Fruit fly (Drosophila melanogaster) whole organism, embryonic: ENCODE data around the gene CG2909.

ENCODE experiments used
- Antp ChIP-seq: fragments of 200-800 bp; sonication (Bioruptor generic); optimal IDR thresholded peaks from 3 replicates; lab custom pipeline; 2016; ENCODE audit warnings: missing biosample characterization, missing genetic modification characterization
- CG10209 ChIP-seq: fragments of 200-800 bp; sonication (Bioruptor generic); optimal IDR thresholded peaks from 3 replicates; lab custom pipeline; 2017; ENCODE audit warnings: missing biosample characterization, mild to moderate bottlenecking, missing genetic modification characterization, missing genetic modification reagents
- CG11093 ChIP-seq: fragments of 200-800 bp; sonication (Bioruptor generic); IDR thresholded peaks from 3 replicates; pipeline ENCODE4 v1.3.6; 2022; ENCODE audit warnings: missing biosample characterization, missing genetic modification characterization
- CG11456 ChIP-seq: fragments of 200-800 bp; sonication (Bioruptor generic); IDR thresholded peaks from 3 replicates; pipeline ENCODE4 v1.3.6; 2022; ENCODE audit warnings: missing biosample characterization, missing genetic modification characterization
- CG12104 ChIP-seq: fragments of 200-800 bp; sonication (Bioruptor generic); optimal IDR thresholded peaks from 3 replicates; lab custom pipeline; 2016; ENCODE audit warnings: missing biosample characterization, missing genetic modification characterization
- CG12391 ChIP-seq: fragments of 200-800 bp; sonication (Bioruptor generic); optimal IDR thresholded peaks from 3 replicates; lab custom pipeline; 2018; ENCODE audit warnings: missing biosample characterization, mild to moderate bottlenecking, missing genetic modification characterization, moderate library complexity
- CG12659 ChIP-seq: fragments of 200-800 bp; sonication (Bioruptor generic); optimal IDR thresholded peaks from 3 replicates; lab custom pipeline; 2017; ENCODE audit warnings: mild to moderate bottlenecking, missing biosample characterization, missing genetic modification reagents, missing genetic modification characterization
- CG12942 ChIP-seq: fragments of 200-800 bp; sonication (Bioruptor generic); optimal IDR thresholded peaks from 3 replicates; lab custom pipeline; 2016; ENCODE audit warnings: missing biosample characterization, missing genetic modification characterization
- CG13296 ChIP-seq: fragments of 200-800 bp; sonication (Bioruptor generic); optimal IDR thresholded peaks from 3 replicates; lab custom pipeline; 2018; ENCODE audit warnings: missing biosample characterization, mild to moderate bottlenecking, missing genetic modification characterization
- CG17568 ChIP-seq: fragments of 200-800 bp; sonication (Bioruptor generic); optimal IDR thresholded peaks from 2 replicates; lab custom pipeline; 2018; ENCODE audit warnings: missing biosample characterization, mild to moderate bottlenecking, missing genetic modification characterization, moderate library complexity
- CG18262 ChIP-seq: fragments of 200-800 bp; optimal IDR thresholded peaks from 3 replicates; lab custom pipeline; 2019; ENCODE audit warnings: missing biosample characterization, mild to moderate bottlenecking, missing genetic modification characterization, moderate library complexity
- CG2116 ChIP-seq: fragments of 200-800 bp; sonication (Bioruptor generic); optimal IDR thresholded peaks from 3 replicates; lab custom pipeline; 2018; ENCODE audit warnings: missing biosample characterization, mild to moderate bottlenecking, missing genetic modification characterization
- CG2129 ChIP-seq: fragments of 200-800 bp; sonication (Bioruptor generic); IDR thresholded peaks from 2 replicates; pipeline ENCODE4 v1.3.6; 2022; ENCODE audit warnings: missing biosample characterization, missing genetic modification characterization; ENCODE audit not compliant: partially characterized antibody
- CG30431 ChIP-seq: fragments of 200-800 bp; sonication (Bioruptor generic); optimal IDR thresholded peaks from 2 replicates; lab custom pipeline; 2017; ENCODE audit warnings: missing biosample characterization, missing genetic modification characterization
- CG31388 ChIP-seq: fragments of 200-800 bp; sonication (Bioruptor generic); optimal IDR thresholded peaks from 2 replicates; lab custom pipeline; 2016; ENCODE audit warnings: missing biosample characterization, missing genetic modification characterization
- CG32767 ChIP-seq: fragments of 200-800 bp; sonication (Bioruptor generic); IDR thresholded peaks from 2 replicates; pipeline ENCODE4 v1.3.6; 2022; ENCODE audit warnings: missing biosample characterization, missing genetic modification characterization
- CG6854 ChIP-seq: fragments of 200-800 bp; sonication (Bioruptor generic); optimal IDR thresholded peaks from 3 replicates; lab custom pipeline; 2017; ENCODE audit warnings: missing biosample characterization, mild to moderate bottlenecking, missing genetic modification characterization
- CG7839 ChIP-seq: fragments of 200-800 bp; sonication (Bioruptor generic); optimal IDR thresholded peaks from 3 replicates; lab custom pipeline; 2018; ENCODE audit warnings: missing biosample characterization, mild to moderate bottlenecking, missing genetic modification characterization, moderate library complexity
- CG8765 ChIP-seq: fragments of 200-800 bp; sonication (Bioruptor generic); IDR thresholded peaks from 2 replicates; pipeline ENCODE4 v1.3.6; 2022; ENCODE audit warnings: missing biosample characterization, missing genetic modification characterization
- CG8924 ChIP-seq: fragments of 200-800 bp; optimal IDR thresholded peaks from 3 replicates; lab custom pipeline; 2019; ENCODE audit warnings: missing biosample characterization, mild to moderate bottlenecking, missing genetic modification characterization, moderate library complexity
- CG9215 ChIP-seq: fragments of 200-800 bp; sonication (Bioruptor generic); IDR thresholded peaks from 2 replicates; pipeline ENCODE4 v1.3.6; 2022; ENCODE audit warnings: missing biosample characterization, missing genetic modification characterization
- CG9437 ChIP-seq: fragments of 200-800 bp; sonication (Bioruptor generic); optimal IDR thresholded peaks from 2 replicates; lab custom pipeline; 2018; ENCODE audit warnings: missing biosample characterization, mild to moderate bottlenecking, missing genetic modification characterization
- Dbx ChIP-seq: fragments of 200-800 bp; sonication (Bioruptor generic); IDR thresholded peaks from 3 replicates; pipeline ENCODE4 v1.3.6; 2022; ENCODE audit warnings: missing biosample characterization, missing genetic modification characterization
- Dek ChIP-seq: fragments of 200-800 bp; sonication (Bioruptor generic); optimal IDR thresholded peaks from 3 replicates; lab custom pipeline; 2019; ENCODE audit warnings: missing biosample characterization, mild to moderate bottlenecking, missing genetic modification characterization, moderate library complexity
- Fer1 ChIP-seq: fragments of 200-800 bp; sonication (Bioruptor generic); optimal IDR thresholded peaks from 2 replicates; lab custom pipeline; 2017; ENCODE audit warnings: missing biosample characterization, mild to moderate bottlenecking, missing genetic modification characterization
- Fer2 ChIP-seq: fragments of 200-800 bp; sonication (Bioruptor generic); optimal IDR thresholded peaks from 2 replicates; lab custom pipeline; 2018; ENCODE audit warnings: missing biosample characterization, mild to moderate bottlenecking, missing genetic modification characterization, moderate library complexity
- HLHmδ ChIP-seq: fragments of 200-800 bp; sonication (Bioruptor generic); optimal IDR thresholded peaks from 2 replicates; lab custom pipeline; 2018; ENCODE audit warnings: missing biosample characterization, mild to moderate bottlenecking, missing genetic modification characterization, moderate library complexity
- MESR4 ChIP-seq: fragments of 200-800 bp; sonication (Bioruptor generic); optimal IDR thresholded peaks from 2 replicates; lab custom pipeline; 2018; ENCODE audit warnings: missing biosample characterization, mild to moderate bottlenecking, missing genetic modification characterization, moderate library complexity
- Med ChIP-seq: fragments of 200-800 bp; sonication (Bioruptor generic); peaks from one replicate; lab custom pipeline; 2016; ENCODE audit warnings: missing biosample characterization, missing genetic modification characterization, mild to moderate bottlenecking, inconsistent platforms, moderate library complexity
- Mrtf ChIP-seq: fragments of 200-800 bp; sonication (Bioruptor generic); IDR thresholded peaks from 3 replicates; pipeline ENCODE4 v1.3.6; 2022; ENCODE audit warnings: missing biosample characterization, missing genetic modification characterization
- Six4 ChIP-seq: fragments of 200-800 bp; sonication (Bioruptor generic); optimal IDR thresholded peaks from 2 replicates; lab custom pipeline; 2016; ENCODE audit warnings: missing biosample characterization, missing genetic modification characterization
- Sox100B ChIP-seq: fragments of 200-800 bp; sonication (Bioruptor generic); optimal IDR thresholded peaks from 3 replicates; lab custom pipeline; 2018; ENCODE audit warnings: missing biosample characterization, mild to moderate bottlenecking, missing genetic modification characterization
- Tbp ChIP-seq: fragments of >200 bp; optimal IDR thresholded peaks from 2 replicates; lab custom pipeline; 2018; ENCODE audit warnings: missing biosample characterization, missing genetic modification characterization
- Xrp1 ChIP-seq: fragments of 200-800 bp; sonication (Bioruptor generic); IDR thresholded peaks from 2 replicates; pipeline ENCODE4 v1.3.6; 2022; ENCODE audit warnings: missing biosample characterization, missing genetic modification characterization
- abd-A ChIP-seq: fragments of 200-800 bp; sonication (Bioruptor generic); optimal IDR thresholded peaks from 3 replicates; lab custom pipeline; 2019; ENCODE audit warnings: missing biosample characterization, mild to moderate bottlenecking, missing genetic modification characterization, moderate library complexity
- amos ChIP-seq: fragments of 200-800 bp; sonication (Bioruptor generic); IDR thresholded peaks from 2 replicates; pipeline ENCODE4 v1.3.6; 2022; ENCODE audit warnings: missing biosample characterization, missing genetic modification characterization; ENCODE audit not compliant: partially characterized antibody
- az2 ChIP-seq: fragments of 200-800 bp; sonication (Bioruptor generic); optimal IDR thresholded peaks from 3 replicates; lab custom pipeline; 2016; ENCODE audit warnings: missing biosample characterization, missing genetic modification characterization
- bab2 ChIP-seq: fragments of 200-800 bp; sonication (Bioruptor generic); optimal IDR thresholded peaks from 2 replicates; lab custom pipeline; 2016; ENCODE audit warnings: missing biosample characterization, missing genetic modification characterization
- chif ChIP-seq, 2 experiments: fragments of 200-800 bp; sonication (Bioruptor generic); optimal IDR thresholded peaks; 3 replicates each; lab custom pipeline; 2016; ENCODE audit warnings: missing biosample characterization in 2 of 2, missing genetic modification characterization in 2 of 2
- dan ChIP-seq: fragments of 200-800 bp; sonication (Bioruptor generic); IDR thresholded peaks from 2 replicates; pipeline ENCODE4 v1.3.6; 2022; ENCODE audit warnings: missing biosample characterization, missing genetic modification characterization
- dpn ChIP-seq, 2 experiments: fragments of 200-800 bp; sonication (Bioruptor generic); optimal IDR thresholded peaks; 3 replicates each; lab custom pipeline; 2016; ENCODE audit warnings: missing biosample characterization in 2 of 2, missing genetic modification characterization in 2 of 2
- ftz-f1 ChIP-seq: fragments of 200-800 bp; sonication (Bioruptor generic); optimal IDR thresholded peaks from 2 replicates; lab custom pipeline; 2016; ENCODE audit warnings: missing biosample characterization, missing genetic modification characterization
- hb ChIP-seq: fragments of 200-800 bp; sonication (Bioruptor generic); IDR thresholded peaks from 3 replicates; pipeline ENCODE4 v1.3.6; 2022; ENCODE audit warnings: missing biosample characterization, missing genetic modification characterization; ENCODE audit not compliant: partially characterized antibody
- klu ChIP-seq: fragments of 200-800 bp; sonication (Bioruptor generic); IDR thresholded peaks from 2 replicates; pipeline ENCODE4 v1.3.6; 2022; ENCODE audit warnings: missing biosample characterization, missing genetic modification characterization
- lilli ChIP-seq: fragments of 200-800 bp; sonication (Bioruptor generic); optimal IDR thresholded peaks from 3 replicates; lab custom pipeline; 2016; ENCODE audit warnings: missing biosample characterization, missing genetic modification characterization
- nmo ChIP-seq: fragments of 200-800 bp; sonication (Bioruptor generic); optimal IDR thresholded peaks from 2 replicates; lab custom pipeline; 2018; ENCODE audit warnings: missing biosample characterization, mild to moderate bottlenecking, missing genetic modification characterization, moderate library complexity
- salm ChIP-seq: fragments of 200-800 bp; sonication (Bioruptor generic); optimal IDR thresholded peaks from 2 replicates; lab custom pipeline; 2018; ENCODE audit warnings: missing biosample characterization, mild to moderate bottlenecking, missing genetic modification characterization
- slbo ChIP-seq: fragments of 200-800 bp; sonication (Bioruptor generic); IDR thresholded peaks from 2 replicates; pipeline ENCODE4 v1.3.6; 2022; ENCODE audit warnings: missing biosample characterization, missing genetic modification characterization
- slp2 ChIP-seq: fragments of 200-800 bp; sonication (Bioruptor generic); optimal IDR thresholded peaks from 2 replicates; lab custom pipeline; 2016; ENCODE audit warnings: missing biosample characterization, missing genetic modification characterization
- toy ChIP-seq: fragments of 200-800 bp; sonication (Bioruptor generic); IDR thresholded peaks from 2 replicates; pipeline ENCODE4 v1.3.6; 2022; ENCODE audit warnings: missing biosample characterization, missing genetic modification characterization
- wor ChIP-seq: fragments of 200-800 bp; sonication (Bioruptor generic); IDR thresholded peaks from 2 replicates; pipeline ENCODE4 v1.3.6; 2022; ENCODE audit warnings: missing biosample characterization, missing genetic modification characterization
- zfh2 ChIP-seq: fragments of 200-800 bp; sonication (Bioruptor generic); optimal IDR thresholded peaks from 2 replicates; lab custom pipeline; 2016; ENCODE audit warnings: missing biosample characterization, missing genetic modification characterization

The CG2909 gene

dm6 chrX:10300140-10300539, 26.1 kb upstream of the CG2909 start:
- TF ChIP-seq abd-A (tag; lab: Kevin White, UChicago), result no peak
- TF ChIP-seq CG13296, result no peak
- TF ChIP-seq HLHmδ (GFP tag; lab: Kevin White, UChicago), result no peak
- no peak for TF ChIP-seq CG11093 (GFP tag; lab: Robert Waterston, UW)
- TF ChIP-seq CG2116 (GFP tag; lab: Kevin White, UChicago), result no peak
- TF ChIP-seq hb (GFP tag; lab: Robert Waterston, UW), result no peak
- TF ChIP-seq az2 (GFP tag; lab: Kevin White, UChicago), result no peak
- no peak for TF ChIP-seq toy (GFP tag; lab: Robert Waterston, UW)
- no peak for TF ChIP-seq CG32767
- TF ChIP-seq CG12659, result no peak
- no peak for TF ChIP-seq MESR4
- no peak for TF ChIP-seq CG9215
- TF ChIP-seq slp2, result no peak
- no peak for TF ChIP-seq bab2 (GFP tag; lab: Kevin White, UChicago)
- TF ChIP-seq CG2129 (GFP tag; lab: Robert Waterston, UW), result no peak
- peak; percentile 39 for TF ChIP-seq slbo
- no peak for TF ChIP-seq zfh2
- no peak for TF ChIP-seq Mrtf (GFP tag; lab: Robert Waterston, UW)
- TF ChIP-seq Fer1 (GFP tag; lab: Kevin White, UChicago), result peak; percentile 29
- no peak for TF ChIP-seq Dek
- no peak for TF ChIP-seq Med (GFP tag; lab: Kevin White, UChicago)
- TF ChIP-seq Xrp1 (GFP tag; lab: Robert Waterston, UW), result 0 out of 2 replicates have a peak, but pooled peaks have one; percentile 9
- no peak for TF ChIP-seq CG31388
- TF ChIP-seq salm (tag; lab: Kevin White, UChicago), result no peak
- TF ChIP-seq Antp, result no peak
- no peak for TF ChIP-seq Sox100B (GFP tag; lab: Kevin White, UChicago)
- TF ChIP-seq CG6854 (GFP tag; lab: Kevin White, UChicago), result no peak
- TF ChIP-seq CG10209, result no peak
- no peak for TF ChIP-seq CG12104 (GFP tag; lab: Kevin White, UChicago)
- no peak for TF ChIP-seq amos (GFP tag; lab: Robert Waterston, UW)
- TF ChIP-seq CG7839 (tag; lab: Kevin White, UChicago), result peak; percentile 26
- no peak for TF ChIP-seq Tbp (GFP tag; lab: Kevin White, UChicago)
- no peak for TF ChIP-seq CG11456 (GFP tag; lab: Robert Waterston, UW)
- TF ChIP-seq lilli (GFP tag; lab: Kevin White, UChicago), result no peak
- TF ChIP-seq CG8924 (tag; lab: Kevin White, UChicago), result no peak
- no peak for TF ChIP-seq wor (GFP tag; lab: Robert Waterston, UW)
- no peak for TF ChIP-seq chif (GFP tag; optimal IDR thresholded peaks at IDR 0.05; lab: Kevin White, UChicago)
- no peak for TF ChIP-seq CG17568 (GFP tag; lab: Kevin White, UChicago)
- no peak for TF ChIP-seq CG18262
- no peak for TF ChIP-seq dpn (GFP tag; optimal IDR thresholded peaks at IDR 0.05; lab: Kevin White, UChicago)
- peak; percentile 8 for TF ChIP-seq nmo (GFP tag; lab: Kevin White, UChicago)
- TF ChIP-seq klu (GFP tag; lab: Robert Waterston, UW), result no peak
- TF ChIP-seq CG12391 (tag; lab: Kevin White, UChicago), result peak; percentile 14
- no peak for TF ChIP-seq CG8765 (GFP tag; lab: Robert Waterston, UW)
- TF ChIP-seq CG30431 (GFP tag; lab: Kevin White, UChicago), result no peak
- no peak for TF ChIP-seq dan
- no peak for TF ChIP-seq CG12942 (GFP tag; lab: Kevin White, UChicago)
- TF ChIP-seq Six4 (GFP tag; lab: Kevin White, UChicago), result no peak
- TF ChIP-seq Dbx (GFP tag; lab: Robert Waterston, UW), result no peak
- no peak for TF ChIP-seq Fer2 (tag; lab: Kevin White, UChicago)
- no peak for TF ChIP-seq ftz-f1 (GFP tag; lab: Kevin White, UChicago)
- TF ChIP-seq CG9437 (GFP tag; lab: Kevin White, UChicago), result no peak
